Fruit fly (Drosophila melanogaster) whole organism, embryonic: ENCODE results near the gene Upf1.

Experiments used
- B-H2 ChIP-seq: fragments of 200-800 bp; sonication (Bioruptor generic); optimal IDR thresholded peaks from 2 replicates; lab custom pipeline; 2018; ENCODE audit warnings: missing biosample characterization, mild to moderate bottlenecking, missing genetic modification characterization
- CG1024 ChIP-seq: fragments of 200-800 bp; sonication (Bioruptor generic); IDR thresholded peaks from 2 replicates; pipeline ENCODE4 v1.3.6; 2022; ENCODE audit warnings: missing biosample characterization, missing genetic modification characterization
- CG10267 ChIP-seq: fragments of 200-800 bp; sonication (Bioruptor generic); optimal IDR thresholded peaks from 2 replicates; lab custom pipeline; 2018; ENCODE audit warnings: missing biosample characterization, mild to moderate bottlenecking, missing genetic modification characterization, moderate library complexity
- CG12391 ChIP-seq: fragments of 200-800 bp; sonication (Bioruptor generic); optimal IDR thresholded peaks from 3 replicates; lab custom pipeline; 2018; ENCODE audit warnings: missing biosample characterization, mild to moderate bottlenecking, missing genetic modification characterization, moderate library complexity
- CG13123 ChIP-seq: fragments of 200-800 bp; sonication (Bioruptor generic); optimal IDR thresholded peaks from 2 replicates; lab custom pipeline; 2016; ENCODE audit warnings: missing biosample characterization, missing genetic modification characterization
- CG14014 ChIP-seq: fragments of 200-800 bp; sonication (Bioruptor generic); IDR thresholded peaks from 2 replicates; pipeline ENCODE4 v1.3.6; 2022; ENCODE audit warnings: missing biosample characterization, missing genetic modification characterization
- CG14965 ChIP-seq: fragments of 200-800 bp; sonication (Bioruptor generic); optimal IDR thresholded peaks from 2 replicates; lab custom pipeline; 2016; ENCODE audit warnings: missing biosample characterization, missing genetic modification characterization, borderline replicate concordance
- CG1603 ChIP-seq: fragments of 200-800 bp; sonication (Bioruptor generic); optimal IDR thresholded peaks from 2 replicates; lab custom pipeline; 2019; ENCODE audit warnings: missing biosample characterization, mild to moderate bottlenecking, missing genetic modification characterization, moderate library complexity
- CG16815 ChIP-seq: fragments of 200-800 bp; sonication (Bioruptor generic); optimal IDR thresholded peaks from 3 replicates; lab custom pipeline; 2017; ENCODE audit warnings: missing biosample characterization, mild to moderate bottlenecking, missing genetic modification characterization
- CG17186 ChIP-seq: fragments of 200-800 bp; sonication (Bioruptor generic); optimal IDR thresholded peaks from 3 replicates; lab custom pipeline; 2017; ENCODE audit warnings: missing biosample characterization, missing genetic modification reagents, missing genetic modification characterization
- CG17385 ChIP-seq: fragments of 200-800 bp; sonication (Bioruptor generic); optimal IDR thresholded peaks from 3 replicates; lab custom pipeline; 2018; ENCODE audit warnings: missing biosample characterization, mild to moderate bottlenecking, missing genetic modification characterization
- CG18262 ChIP-seq: fragments of 200-800 bp; optimal IDR thresholded peaks from 3 replicates; lab custom pipeline; 2019; ENCODE audit warnings: missing biosample characterization, mild to moderate bottlenecking, missing genetic modification characterization, moderate library complexity
- CG2129 ChIP-seq: fragments of 200-800 bp; sonication (Bioruptor generic); IDR thresholded peaks from 2 replicates; pipeline ENCODE4 v1.3.6; 2022; ENCODE audit warnings: missing biosample characterization, missing genetic modification characterization; ENCODE audit not compliant: partially characterized antibody
- CG2199 ChIP-seq: fragments of 200-800 bp; sonication (Bioruptor generic); IDR thresholded peaks from 3 replicates; pipeline ENCODE4 v1.3.6; 2022; ENCODE audit warnings: missing biosample characterization, missing genetic modification characterization
- CG30431 ChIP-seq: fragments of 200-800 bp; sonication (Bioruptor generic); optimal IDR thresholded peaks from 2 replicates; lab custom pipeline; 2017; ENCODE audit warnings: missing biosample characterization, missing genetic modification characterization
- CG31365 ChIP-seq: fragments of 200-800 bp; sonication (Bioruptor generic); optimal IDR thresholded peaks from 2 replicates; lab custom pipeline; 2018; ENCODE audit warnings: missing biosample characterization, mild to moderate bottlenecking, missing genetic modification characterization
- CG4424 ChIP-seq: fragments of 200-800 bp; sonication (Bioruptor generic); optimal IDR thresholded peaks from 3 replicates; lab custom pipeline; 2016; ENCODE audit warnings: missing biosample characterization, missing genetic modification characterization
- CG4820 ChIP-seq: fragments of 200-800 bp; sonication (Bioruptor generic); optimal IDR thresholded peaks from 3 replicates; lab custom pipeline; 2016; ENCODE audit warnings: missing biosample characterization, missing genetic modification characterization
- CG6765 ChIP-seq: fragments of 200-800 bp; sonication (Bioruptor generic); optimal IDR thresholded peaks from 3 replicates; lab custom pipeline; 2017; ENCODE audit warnings: missing biosample characterization, mild to moderate bottlenecking, missing genetic modification characterization
- Chrac-16 ChIP-seq: fragments of 200-800 bp; sonication (Bioruptor generic); optimal IDR thresholded peaks from 3 replicates; lab custom pipeline; 2016; ENCODE audit warnings: missing biosample characterization, missing genetic modification characterization
- CoRest ChIP-seq: fragments of 200-800 bp; sonication (Bioruptor generic); optimal IDR thresholded peaks from 3 replicates; lab custom pipeline; 2018; ENCODE audit warnings: missing biosample characterization, mild to moderate bottlenecking, missing genetic modification characterization, moderate library complexity
- Dfd ChIP-seq, 2 experiments: fragments of >200 bp; optimal IDR thresholded peaks; 2 replicates each; lab custom pipeline; 2017; ENCODE audit warnings: missing biosample characterization in 2 of 2, missing genetic modification characterization in 2 of 2
- E2f1 ChIP-seq: fragments of 200-800 bp; sonication (Bioruptor generic); IDR thresholded peaks from 2 replicates; pipeline ENCODE4 v1.3.6; 2022; ENCODE audit warnings: missing biosample characterization, missing genetic modification characterization
- Elba2 ChIP-seq: fragments of 200-800 bp; sonication (Bioruptor generic); optimal IDR thresholded peaks from 3 replicates; lab custom pipeline; 2016; ENCODE audit warnings: missing biosample characterization, missing genetic modification characterization
- Gsc ChIP-seq: fragments of 200-800 bp; sonication (Bioruptor generic); IDR thresholded peaks from 2 replicates; pipeline ENCODE4 v1.3.6; 2022; ENCODE audit warnings: missing biosample characterization, missing genetic modification characterization
- HmgZ ChIP-seq: fragments of 200-800 bp; sonication (Bioruptor generic); optimal IDR thresholded peaks from 2 replicates; lab custom pipeline; 2018; ENCODE audit warnings: missing biosample characterization, mild to moderate bottlenecking, missing genetic modification characterization
- Lim3 ChIP-seq: fragments of 200-800 bp; sonication (Bioruptor generic); IDR thresholded peaks from 2 replicates; pipeline ENCODE4 v1.3.6; 2022; ENCODE audit warnings: missing biosample characterization, missing genetic modification characterization
- MTF-1 ChIP-seq: fragments of 200-800 bp; sonication (Bioruptor generic); optimal IDR thresholded peaks from 2 replicates; lab custom pipeline; 2018; ENCODE audit warnings: missing biosample characterization, mild to moderate bottlenecking, missing genetic modification characterization, borderline replicate concordance
- Meics ChIP-seq: fragments of 200-800 bp; sonication (Bioruptor generic); optimal IDR thresholded peaks from 2 replicates; lab custom pipeline; 2017; ENCODE audit warnings: missing biosample characterization, mild to moderate bottlenecking, missing genetic modification characterization
- Nf-YC ChIP-seq: fragments of 200-800 bp; optimal IDR thresholded peaks from 3 replicates; lab custom pipeline; 2019; ENCODE audit warnings: missing biosample characterization, mild to moderate bottlenecking, missing genetic modification characterization, moderate library complexity
- PHDP ChIP-seq: fragments of 200-800 bp; sonication (Bioruptor generic); optimal IDR thresholded peaks from 3 replicates; lab custom pipeline; 2018; ENCODE audit warnings: missing biosample characterization, mild to moderate bottlenecking, missing genetic modification characterization, moderate library complexity
- Pdp1 ChIP-seq, 2 experiments: fragments of 200-800 bp; sonication (Bioruptor generic); optimal IDR thresholded peaks; 3 replicates each; lab custom pipeline; 2016; ENCODE audit warnings: missing biosample characterization in 2 of 2, missing genetic modification characterization in 2 of 2, mild to moderate bottlenecking in 1 of 2, moderate library complexity in 1 of 2
- Rfx ChIP-seq: fragments of 200-800 bp; sonication (Bioruptor generic); IDR thresholded peaks from 2 replicates; pipeline ENCODE4 v1.3.6; 2022; ENCODE audit warnings: missing biosample characterization, missing genetic modification characterization
- ab ChIP-seq: fragments of 200-800 bp; sonication (Bioruptor generic); optimal IDR thresholded peaks from 2 replicates; lab custom pipeline; 2016; ENCODE audit warnings: missing biosample characterization, missing genetic modification characterization
- caup ChIP-seq: fragments of 200-800 bp; sonication (Bioruptor generic); optimal IDR thresholded peaks from 3 replicates; lab custom pipeline; 2017; ENCODE audit warnings: missing biosample characterization, mild to moderate bottlenecking, missing genetic modification characterization, moderate library complexity; ENCODE audit not compliant: severe bottlenecking
- ewg ChIP-seq: fragments of 200-800 bp; sonication (Bioruptor generic); optimal IDR thresholded peaks from 3 replicates; lab custom pipeline; 2017; ENCODE audit warnings: mild to moderate bottlenecking, missing biosample characterization, missing genetic modification reagents, missing genetic modification characterization
- exex ChIP-seq: fragments of 200-800 bp; sonication (Bioruptor generic); optimal IDR thresholded peaks from 4 replicates; lab custom pipeline; 2018; ENCODE audit warnings: missing biosample characterization, mild to moderate bottlenecking, missing genetic modification characterization, moderate library complexity
- grn ChIP-seq: fragments of 200-800 bp; sonication (Bioruptor generic); optimal IDR thresholded peaks from 3 replicates; lab custom pipeline; 2017; ENCODE audit warnings: missing biosample characterization, missing genetic modification characterization
- klu ChIP-seq: fragments of 200-800 bp; sonication (Bioruptor generic); IDR thresholded peaks from 2 replicates; pipeline ENCODE4 v1.3.6; 2022; ENCODE audit warnings: missing biosample characterization, missing genetic modification characterization
- mirr ChIP-seq: fragments of 200-800 bp; sonication (Bioruptor generic); optimal IDR thresholded peaks from 3 replicates; lab custom pipeline; 2018; ENCODE audit warnings: missing biosample characterization, mild to moderate bottlenecking, missing genetic modification characterization
- nom ChIP-seq: fragments of 200-800 bp; sonication (Bioruptor generic); optimal IDR thresholded peaks from 2 replicates; lab custom pipeline; 2017; ENCODE audit warnings: missing biosample characterization, missing genetic modification characterization, mild to moderate bottlenecking, moderate library complexity, missing genetic modification reagents
- org-1 ChIP-seq: fragments of 200-800 bp; sonication (Bioruptor generic); optimal IDR thresholded peaks from 2 replicates; lab custom pipeline; 2017; ENCODE audit warnings: missing biosample characterization, missing genetic modification characterization
- pb ChIP-seq: fragments of 200-800 bp; sonication (Bioruptor generic); optimal IDR thresholded peaks from 3 replicates; lab custom pipeline; 2016; ENCODE audit warnings: missing biosample characterization, missing genetic modification characterization
- peb ChIP-seq: fragments of 200-800 bp; sonication (Bioruptor generic); IDR thresholded peaks from 2 replicates; pipeline ENCODE4 v1.3.6; 2022; ENCODE audit warnings: missing biosample characterization, missing genetic modification characterization
- pho ChIP-seq: fragments of 200-800 bp; sonication (Bioruptor generic); optimal IDR thresholded peaks from 2 replicates; lab custom pipeline; 2016; ENCODE audit warnings: missing biosample characterization, missing genetic modification characterization
- sim ChIP-seq: fragments of 200-800 bp; sonication (Bioruptor generic); IDR thresholded peaks from 2 replicates; pipeline ENCODE4 v1.3.6; 2022; ENCODE audit warnings: missing biosample characterization, missing genetic modification characterization

The Upf1 gene

DNA sequence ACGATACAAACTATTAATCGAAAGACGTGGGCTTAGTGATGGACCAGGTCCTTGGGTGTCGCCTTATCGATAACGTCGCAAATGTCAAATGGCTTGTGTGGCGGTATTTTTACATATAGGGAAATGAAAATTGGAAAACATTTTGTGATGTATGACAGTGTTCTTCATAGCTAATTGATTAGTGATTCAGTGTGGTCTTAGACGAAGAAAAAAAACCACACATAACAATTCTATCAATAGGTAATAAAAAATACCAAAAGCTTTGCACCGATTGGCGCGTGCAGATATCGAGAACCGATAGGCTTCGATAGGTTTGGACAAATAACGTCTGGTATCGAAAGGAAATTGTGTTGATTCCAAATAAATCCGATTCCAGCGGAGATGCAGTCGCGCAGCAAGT lies 36.3 kb downstream of the Upf1 start, which contains the start of the genes Nrd1 and CG1847 (continued):
- TF ChIP-seq CG16815 (no peak), CG2129 (GFP tag; lab: Robert Waterston, UW) (0 out of 2 replicates have a peak, but pooled peaks have one; percentile 36), CG17385 (GFP tag; lab: Kevin White, UChicago) (no peak), Chrac-16 (GFP tag; lab: Kevin White, UChicago) (no peak), klu (GFP tag; lab: Robert Waterston, UW) (no peak), CG1603 (tag; lab: Kevin White, UChicago) (no peak), Rfx (GFP tag; lab: Robert Waterston, UW) (no peak), CG13123 (GFP tag; lab: Kevin White, UChicago) (no peak), PHDP (tag; lab: Kevin White, UChicago) (no peak), Dfd (GFP tag; optimal IDR thresholded peaks at IDR 0.05; lab: Kevin White, UChicago) (no peak), Gsc (GFP tag; lab: Robert Waterston, UW) (no peak), E2f1 (GFP tag; lab: Robert Waterston, UW) (no peak), pho (no peak), peb (no peak), CG14014 (GFP tag; lab: Robert Waterston, UW) (no peak), org-1 (no peak), B-H2 (GFP tag; lab: Kevin White, UChicago) (no peak), CG4820 (GFP tag; lab: Kevin White, UChicago) (no peak), CG14965 (GFP tag; lab: Kevin White, UChicago) (no peak), CG1024 (GFP tag; lab: Robert Waterston, UW) (no peak), CG18262 (tag; lab: Kevin White, UChicago) (no peak), ewg (GFP tag; lab: Kevin White, UChicago) (no peak), CG4424 (GFP tag; lab: Kevin White, UChicago) (no peak), HmgZ (tag; lab: Kevin White, UChicago) (peak; percentile 5)

DNA sequence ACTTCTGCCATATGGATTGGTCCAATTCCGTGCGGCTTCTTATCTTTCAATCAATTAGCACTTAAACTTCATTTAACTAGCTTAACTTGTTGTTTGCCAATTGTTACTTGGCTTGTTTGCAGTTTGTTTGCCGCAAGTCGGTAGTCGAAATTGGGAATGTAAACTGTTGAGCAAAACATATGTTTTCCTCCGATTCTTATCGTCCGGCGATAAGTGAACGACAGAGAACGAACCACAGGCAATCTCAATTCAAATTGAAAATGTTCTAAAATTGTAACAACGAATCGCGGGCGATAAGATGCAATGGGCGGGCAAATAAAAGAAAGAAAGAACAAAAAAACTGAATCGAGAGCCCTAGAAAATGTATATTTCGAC lies 46.7 kb downstream of the Upf1 start:
- TF ChIP-seq Elba2 (GFP tag; lab: Kevin White, UChicago) (no peak), caup (GFP tag; lab: Kevin White, UChicago) (peak; percentile 59), exex (tag; lab: Kevin White, UChicago) (peak; percentile 51), CG2199 (GFP tag; lab: Robert Waterston, UW) (0 out of 3 replicates have a peak, but pooled peaks have one; percentile 21), Pdp1 (GFP tag; optimal IDR thresholded peaks at IDR 0.05; lab: Kevin White, UChicago) (no peak), mirr (GFP tag; lab: Kevin White, UChicago) (peak; percentile 68), E2f1 (GFP tag; lab: Robert Waterston, UW) (no peak), CG10267 (tag; lab: Kevin White, UChicago) (no peak), grn (peak; percentile 62)

DNA sequence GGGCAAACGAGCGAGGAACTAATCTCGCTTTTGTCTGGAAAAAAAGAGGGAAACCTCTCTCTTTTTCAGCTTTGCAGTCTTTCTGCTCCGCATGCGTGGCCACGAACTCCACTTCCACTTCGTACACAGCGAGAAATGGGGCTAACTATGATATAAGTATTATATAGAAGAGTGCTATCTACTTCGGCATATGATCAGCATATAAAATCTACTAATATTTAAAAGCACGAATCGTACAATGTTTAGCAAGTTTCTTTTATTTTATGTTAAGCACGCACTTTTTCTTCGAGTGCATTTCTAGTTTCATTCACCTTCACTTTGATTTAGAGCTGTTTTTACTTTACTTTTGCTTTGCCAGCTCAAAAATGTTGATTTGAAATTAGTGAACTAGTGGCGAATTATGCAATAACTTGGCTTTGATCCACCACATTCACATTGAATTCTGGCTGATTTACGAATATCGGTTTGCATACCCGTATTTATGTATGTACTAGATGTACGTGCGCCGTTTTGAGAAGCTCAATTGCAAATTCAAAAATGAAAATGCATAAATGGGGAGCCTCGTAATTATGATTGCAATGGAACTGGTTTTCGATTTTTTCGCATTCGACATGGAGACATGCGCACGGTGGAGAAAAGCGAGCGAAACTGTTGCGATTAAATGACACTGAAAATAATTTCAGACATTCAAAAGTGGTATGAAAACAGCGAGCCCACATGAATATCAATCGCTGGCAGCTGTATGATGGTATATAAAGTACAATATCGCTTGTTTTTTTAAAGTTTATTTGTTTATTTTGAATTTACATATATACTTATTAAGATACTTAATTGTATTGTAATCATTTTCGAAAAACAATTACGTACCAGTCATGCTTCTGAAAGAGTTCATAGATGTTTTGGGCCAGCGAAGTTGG lies 47.4 kb downstream of the Upf1 start:
- peak; percentile 22 for TF ChIP-seq grn
- TF ChIP-seq pb, result peak; percentile 39
- no peak for TF ChIP-seq Lim3 (GFP tag; lab: Robert Waterston, UW)
- peak; percentile 16 for TF ChIP-seq CG31365 (tag; lab: Kevin White, UChicago)
- TF ChIP-seq sim, result peak; percentile 83
- peak; percentile 49 for TF ChIP-seq Nf-YC (tag; lab: Kevin White, UChicago)
- TF ChIP-seq ab (GFP tag; lab: Kevin White, UChicago), result no peak
- TF ChIP-seq CG12391, result peak; percentile 78
- TF ChIP-seq CG1603 (tag; lab: Kevin White, UChicago), result peak; percentile 67
- peak; percentile 51 for TF ChIP-seq Meics (GFP tag; lab: Kevin White, UChicago)
- peak; percentile 86 for TF ChIP-seq nom (GFP tag; lab: Kevin White, UChicago)
- peak; percentile 51 for TF ChIP-seq CG30431 (GFP tag; lab: Kevin White, UChicago)
- peak; percentile 72 for TF ChIP-seq CoRest (tag; lab: Kevin White, UChicago)
- TF ChIP-seq CG6765, result no peak
- peak; percentile 46 for TF ChIP-seq MTF-1 (GFP tag; lab: Kevin White, UChicago)
- TF ChIP-seq CG17186 (GFP tag; lab: Kevin White, UChicago), result peak; percentile 9
- TF ChIP-seq CG16815, result peak; percentile 44
